Worm (Caenorhabditis elegans) whole organism, L3 larva: ENCODE measurements around the gene unc-82.

Experiments
- nhr-237 ChIP-seq: fragments of 150-350 bp; optimal IDR thresholded peaks from 2 replicates; lab custom pipeline; 2014; ENCODE audit warnings: missing biosample characterization, missing genetic modification characterization
- zag-1 ChIP-seq: fragments of 150-350 bp; optimal IDR thresholded peaks from 2 replicates; lab custom pipeline; 2014; ENCODE audit warnings: missing biosample characterization, missing genetic modification characterization

- no peak for TF ChIP-seq nhr-237 (tag; lab: Kevin White, UChicago)
- TF ChIP-seq zag-1 (tag; lab: Kevin White, UChicago) = no peak
Measured at ce11 chrIV:7389719-7390118, 34.6 kb upstream of the unc-82 start.
